Worm (Caenorhabditis elegans) whole organism, late embryonic: ENCODE data around the gene nhr-274.
A peak's percentile ranks its signal among the peaks of the same experiment; 100 is the strongest.
"Not testable (repeated sequence)": the region's sequence is repeated elsewhere in the genome, so short reads cannot be mapped to it uniquely, and the experiment has no call there.

Experiments used
- C08G9.2 ChIP-seq: sonication (generic microtip); optimal IDR thresholded peaks from 2 replicates; lab custom pipeline; 2016; ENCODE audit warnings: mild to moderate bottlenecking, missing genetic modification characterization, moderate library complexity, missing compliant biosample characterization
- K09A11.1 ChIP-seq: sonication (generic microtip); optimal IDR thresholded peaks from 2 replicates; lab custom pipeline; 2017; ENCODE audit warnings: antibody characterized with exemption, mild to moderate bottlenecking, missing genetic modification characterization, missing compliant biosample characterization; ENCODE audit not compliant: insufficient read depth
- ahr-1 ChIP-seq: sonication (generic microtip); optimal IDR thresholded peaks from 2 replicates; lab custom pipeline; 2016; ENCODE audit warnings: missing genetic modification characterization, missing compliant biosample characterization
- ama-1 ChIP-seq: fragments of 150-350 bp; optimal IDR thresholded peaks from 2 replicates; lab custom pipeline; 2014
- ceh-19 ChIP-seq: fragments of 200-800 bp; sonication (Bioruptor generic); optimal IDR thresholded peaks from 2 replicates; lab custom pipeline; 2018; ENCODE audit warnings: mild to moderate bottlenecking, missing genetic modification characterization, missing compliant biosample characterization
- ceh-2 ChIP-seq: sonication (generic microtip); optimal IDR thresholded peaks from 2 replicates; lab custom pipeline; 2016; ENCODE audit warnings: missing genotype, missing genetic modification characterization, missing compliant biosample characterization
- ceh-30 ChIP-seq: fragments of 150-350 bp; optimal IDR thresholded peaks from 2 replicates; lab custom pipeline; 2014; ENCODE audit warnings: missing biosample characterization, missing genetic modification characterization
- ceh-31 ChIP-seq: sonication (generic microtip); optimal IDR thresholded peaks from 2 replicates; lab custom pipeline; 2016; ENCODE audit warnings: missing genetic modification characterization, missing compliant biosample characterization
- ceh-34 ChIP-seq: sonication (generic microtip); optimal IDR thresholded peaks from 2 replicates; lab custom pipeline; 2016; ENCODE audit warnings: mild to moderate bottlenecking, missing genetic modification characterization, missing compliant biosample characterization
- ceh-45 ChIP-seq: fragments of 200-800 bp; sonication (Bioruptor generic); IDR thresholded peaks from 2 replicates; pipeline ENCODE4 v1.3.6; 2022; ENCODE audit warnings: missing genetic modification reagents, missing genetic modification characterization, missing compliant biosample characterization
- dve-1 ChIP-seq: sonication (generic microtip); optimal IDR thresholded peaks from 2 replicates; lab custom pipeline; 2017; ENCODE audit warnings: antibody characterized with exemption, mild to moderate bottlenecking, missing genetic modification characterization, missing compliant biosample characterization
- elt-2 ChIP-seq: sonication (generic microtip); optimal IDR thresholded peaks from 2 replicates; lab custom pipeline; 2016; ENCODE audit warnings: missing genetic modification reagents, missing genetic modification characterization, missing compliant biosample characterization
- elt-4 ChIP-seq: sonication (generic microtip); optimal IDR thresholded peaks from 2 replicates; lab custom pipeline; 2016; ENCODE audit warnings: missing genetic modification characterization, missing compliant biosample characterization
- ets-4 ChIP-seq: sonication (generic microtip); optimal IDR thresholded peaks from 2 replicates; lab custom pipeline; 2016; ENCODE audit warnings: missing genetic modification characterization, missing compliant biosample characterization
- eyg-1 ChIP-seq: sonication (generic microtip); optimal IDR thresholded peaks from 2 replicates; lab custom pipeline; 2016; ENCODE audit warnings: missing genotype, missing genetic modification characterization, missing compliant biosample characterization
- fkh-10 ChIP-seq: fragments of 150-350 bp; optimal IDR thresholded peaks from 2 replicates; lab custom pipeline; 2014; ENCODE audit warnings: missing biosample characterization, missing genetic modification reagents, missing genetic modification characterization
- hlh-15 ChIP-seq: sonication (generic microtip); optimal IDR thresholded peaks from 2 replicates; lab custom pipeline; 2016; ENCODE audit warnings: missing genetic modification characterization, missing compliant biosample characterization
- hlh-6 ChIP-seq: sonication (generic microtip); optimal IDR thresholded peaks from 2 replicates; lab custom pipeline; 2016; ENCODE audit warnings: missing genotype, missing genetic modification characterization, missing compliant biosample characterization
- madf-2 ChIP-seq: sonication (generic microtip); optimal IDR thresholded peaks from 2 replicates; lab custom pipeline; 2017; ENCODE audit warnings: missing genetic modification characterization, missing compliant biosample characterization
- nfya-1 ChIP-seq: sonication (generic microtip); optimal IDR thresholded peaks from 2 replicates; lab custom pipeline; 2017; ENCODE audit warnings: missing genetic modification characterization, mild to moderate bottlenecking, missing compliant biosample characterization, antibody characterized with exemption, moderate library complexity
- nhr-232 ChIP-seq: sonication (generic microtip); optimal IDR thresholded peaks from 2 replicates; lab custom pipeline; 2016; ENCODE audit warnings: missing genetic modification characterization, missing compliant biosample characterization
- npax-4 ChIP-seq: sonication (generic microtip); optimal IDR thresholded peaks from 2 replicates; lab custom pipeline; 2016; ENCODE audit warnings: missing genetic modification characterization, missing compliant biosample characterization
- pha-2 ChIP-seq: sonication (generic microtip); optimal IDR thresholded peaks from 2 replicates; lab custom pipeline; 2017; ENCODE audit warnings: mild to moderate bottlenecking, missing genetic modification characterization, missing compliant biosample characterization
- pqm-1 ChIP-seq: sonication (generic microtip); optimal IDR thresholded peaks from 2 replicates; lab custom pipeline; 2016; ENCODE audit warnings: missing genetic modification characterization, missing compliant biosample characterization
- pros-1 ChIP-seq: fragments of 150-350 bp; optimal IDR thresholded peaks from 2 replicates; lab custom pipeline; 2014; ENCODE audit warnings: missing biosample characterization, missing genetic modification reagents, missing genetic modification characterization
- rnt-1 ChIP-seq: sonication (generic microtip); optimal IDR thresholded peaks from 2 replicates; lab custom pipeline; 2016; ENCODE audit warnings: missing genetic modification characterization, missing compliant biosample characterization
- sox-4 ChIP-seq: sonication (generic microtip); optimal IDR thresholded peaks from 2 replicates; lab custom pipeline; 2017; ENCODE audit warnings: mild to moderate bottlenecking, missing genetic modification characterization, inconsistent platforms, missing compliant biosample characterization
- unc-55 ChIP-seq: sonication (generic microtip); optimal IDR thresholded peaks from 2 replicates; lab custom pipeline; 2017; ENCODE audit warnings: missing biosample characterization, missing genetic modification reagents, missing genetic modification characterization
- zip-5 ChIP-seq: sonication (generic microtip); optimal IDR thresholded peaks from 2 replicates; lab custom pipeline; 2016; ENCODE audit warnings: missing genetic modification characterization, missing compliant biosample characterization
- ztf-16 ChIP-seq: sonication (generic microtip); optimal IDR thresholded peaks from 2 replicates; lab custom pipeline; 2017; ENCODE audit warnings: missing genetic modification characterization, missing compliant biosample characterization

nhr-274 gene

DNA sequence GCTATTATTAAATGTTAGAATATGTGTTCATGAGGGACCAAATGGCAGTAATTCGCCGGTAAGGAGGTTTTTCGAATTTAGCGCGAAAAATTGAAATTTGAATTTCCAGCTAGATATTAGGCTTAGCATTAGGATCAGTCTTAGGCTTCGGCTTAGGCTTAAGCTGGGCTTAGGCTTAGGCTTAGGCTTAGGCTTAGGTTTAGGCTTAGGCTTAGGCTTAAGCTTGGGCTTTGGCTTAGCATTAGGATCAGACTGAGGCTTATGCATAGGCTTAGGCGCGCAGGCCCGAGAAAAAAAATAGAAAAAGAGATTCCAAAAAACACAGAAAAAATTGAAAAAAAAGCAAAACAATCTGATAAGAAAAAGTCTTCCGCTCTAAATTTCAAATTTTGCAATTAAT lies 16.8 kb downstream of the nhr-274 start:
- TF ChIP-seq pha-2 (tag; lab: Kevin White, UChicago) (no peak), dve-1 (tag; lab: Kevin White, UChicago) (peak; percentile 74)
- TF ChIP-seq, all 69 proteins: peak for 1

DNA sequence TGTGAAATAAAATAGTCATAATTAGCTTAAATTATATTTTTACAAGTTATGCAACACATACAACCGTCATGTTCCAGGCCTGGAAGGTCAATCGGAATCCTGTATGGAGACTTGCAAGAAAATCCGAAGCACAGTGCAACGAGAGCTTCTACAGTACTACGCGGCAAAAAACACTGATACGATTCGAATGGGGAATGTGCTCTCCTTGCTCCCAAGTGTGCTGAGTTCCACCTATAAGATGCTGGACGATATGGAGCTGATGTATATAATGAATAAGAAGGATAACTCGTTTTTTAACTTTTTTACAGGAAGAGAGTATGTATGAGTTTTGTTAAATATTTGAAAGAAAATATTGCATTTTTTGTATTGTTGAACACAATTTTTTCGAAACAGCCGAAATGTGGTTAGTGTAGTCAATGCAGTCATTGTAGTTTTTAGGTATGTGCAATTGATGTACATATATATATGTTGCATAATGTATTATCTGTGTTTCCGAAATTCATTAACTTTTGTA lies 18.7 kb downstream of the nhr-274 start, which contains the start of gene nhr-146:
Gene nhr-146, plus strand, starts transcription at position 464 of the 514 bp plus-strand sequence.
- TF ChIP-seq elt-4 (tag; lab: Kevin White, UChicago): no peak
- no peak for TF ChIP-seq ztf-16 (tag; lab: Kevin White, UChicago)
- no peak for TF ChIP-seq unc-55 (GFP tag; lab: Kevin White, UChicago)
- no peak for TF ChIP-seq ahr-1 (tag; lab: Kevin White, UChicago)
- no peak for TF ChIP-seq K09A11.1 (tag; lab: Kevin White, UChicago)
- TF ChIP-seq elt-2 (tag; lab: Kevin White, UChicago): no peak
- no peak for TF ChIP-seq ceh-2
- no peak for TF ChIP-seq zip-5 (tag; lab: Kevin White, UChicago)
- no peak for TF ChIP-seq rnt-1 (tag; lab: Kevin White, UChicago)
- TF ChIP-seq ceh-31 (tag; lab: Kevin White, UChicago): no peak
- no peak for TF ChIP-seq ets-4 (tag; lab: Kevin White, UChicago)
- TF ChIP-seq hlh-15 (tag; lab: Kevin White, UChicago): no peak
- no peak for TF ChIP-seq sox-4
- TF ChIP-seq hlh-6 (tag; lab: Kevin White, UChicago): no peak
- no peak for TF ChIP-seq madf-2 (tag; lab: Kevin White, UChicago)

- no peak for TF ChIP-seq elt-2 (tag; lab: Kevin White, UChicago)
- TF ChIP-seq fkh-10 (GFP tag; lab: Kevin White, UChicago): no peak
- no peak for TF ChIP-seq C08G9.2 (tag; lab: Kevin White, UChicago)
- TF ChIP-seq ceh-30 (tag; lab: Kevin White, UChicago): peak; percentile 99
- TF ChIP-seq zip-5 (tag; lab: Kevin White, UChicago): no peak
- TF ChIP-seq, all 69 proteins: peak for 1
These were observed 20.7 kb downstream of the nhr-274 start for ce11 chrIV:1624447-1624846.

ce11 chrIV:1623712-1624111 lies 21.4 kb downstream of the nhr-274 start, which contains the start of gene nhr-87:
nhr-87 (plus strand) TSS chrIV:1624029.
- peak; percentile 50 for TF ChIP-seq unc-55 (GFP tag; lab: Kevin White, UChicago)
- TF ChIP-seq ahr-1 (tag; lab: Kevin White, UChicago): no peak

- peak; percentile 15 for TF ChIP-seq elt-2 (tag; lab: Kevin White, UChicago)
- TF ChIP-seq pqm-1 (tag; lab: Kevin White, UChicago): no peak
These were observed 25.4 kb downstream of the nhr-274 start, which contains the start of gene nhr-92 for ce11 chrIV:1619519-1620311. nhr-92 (plus strand) TSS chrIV:1620094.

- no peak for TF ChIP-seq K09A11.1 (tag; lab: Kevin White, UChicago)
- no peak for TF ChIP-seq C08G9.2 (tag; lab: Kevin White, UChicago)
These were observed 31.5 kb downstream of the nhr-274 start, which contains the start of gene nhr-122 for ce11 chrIV:1613592-1613991. nhr-122 (plus strand) TSS chrIV:1613892.

DNA sequence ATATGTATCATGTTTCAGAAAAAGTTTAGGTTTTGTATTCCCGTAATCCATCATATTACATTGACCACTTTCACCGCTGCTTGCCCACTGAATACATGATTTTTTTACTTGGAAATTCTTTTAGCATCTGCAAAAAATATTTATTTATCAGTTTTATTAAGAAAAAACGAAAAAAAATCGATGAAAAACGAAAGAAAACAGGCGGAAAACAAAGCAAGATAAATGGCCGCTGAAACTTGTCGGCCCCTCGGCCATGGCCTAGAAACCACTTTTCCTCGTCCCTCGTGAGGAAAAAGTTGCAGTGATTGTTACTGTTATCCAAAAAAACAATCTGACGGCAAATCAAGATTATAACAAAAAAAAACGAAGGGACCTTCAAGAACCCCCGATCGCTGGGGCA lies 35.1 kb downstream of the nhr-274 start, which contains the start of gene dsl-3:
Gene dsl-3, plus strand, starts transcription at position 301 of the 400 bp plus-strand sequence.
- TF ChIP-seq nhr-232; K09A11.1 (tag; lab: Kevin White, UChicago); pros-1 (tag; lab: Kevin White, UChicago): not testable (repeated sequence)

DNA sequence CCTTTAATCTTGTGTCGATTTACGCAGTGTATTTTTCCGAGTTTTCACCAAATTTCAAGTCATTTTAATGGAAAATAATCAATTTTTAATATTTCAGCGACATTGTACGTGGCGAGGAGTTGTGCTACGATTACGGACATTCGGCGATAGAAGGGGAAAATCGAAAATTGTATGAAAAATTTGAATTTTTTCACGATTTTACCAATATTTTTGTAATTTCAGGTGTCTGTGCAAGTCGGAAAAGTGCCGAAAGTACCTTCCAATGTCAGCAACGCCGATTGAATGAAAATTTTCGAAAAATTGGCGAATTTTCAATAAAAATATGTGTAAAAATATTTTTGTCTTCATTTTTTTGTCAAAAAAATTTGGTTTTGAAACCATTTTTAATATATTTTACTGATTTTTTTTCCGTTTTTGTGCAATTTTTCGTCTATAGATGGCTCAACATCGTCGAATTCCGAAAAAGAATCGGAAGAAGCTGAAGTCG lies 39.8 kb downstream of the nhr-274 start, which contains the start of gene Y41D4B.11:
Gene Y41D4B.11, plus strand, starts transcription at position 437 of the 487 bp plus-strand sequence.
- no peak for TF ChIP-seq npax-4 (tag; lab: Kevin White, UChicago)
- TF ChIP-seq pros-1 (tag; lab: Kevin White, UChicago): no peak
- TF ChIP-seq ceh-34: no peak
- no peak for TF ChIP-seq ceh-45
- TF ChIP-seq ceh-19 (GFP tag; lab: Kevin White, UChicago): no peak
- TF ChIP-seq nfya-1 (tag; lab: Kevin White, UChicago): no peak
- no peak for TF ChIP-seq ama-1 (lab: Kevin White, UChicago)
- TF ChIP-seq zip-5 (tag; lab: Kevin White, UChicago): no peak
- no peak for TF ChIP-seq hlh-15 (tag; lab: Kevin White, UChicago)
- no peak for TF ChIP-seq K09A11.1 (tag; lab: Kevin White, UChicago)
- no peak for TF ChIP-seq eyg-1 (tag; lab: Kevin White, UChicago)
- no peak for TF ChIP-seq ceh-31 (tag; lab: Kevin White, UChicago)
- TF ChIP-seq, all 69 proteins: peak for 0
